Fruit fly (Drosophila melanogaster) whole organism, prepupa: ENCODE results near the gene CG32409.

Experiments
- Blimp-1 ChIP-seq: fragments of 200-800 bp; sonication (Bioruptor generic); optimal IDR thresholded peaks from 3 replicates; lab custom pipeline; 2017; ENCODE audit warnings: missing biosample characterization, missing genetic modification characterization, mild to moderate bottlenecking, moderate library complexity, missing genetic modification reagents
- CG10669 ChIP-seq: fragments of 200-800 bp; sonication (Bioruptor generic); optimal IDR thresholded peaks from 3 replicates; lab custom pipeline; 2018; ENCODE audit warnings: missing biosample characterization, mild to moderate bottlenecking, missing genetic modification characterization, moderate library complexity
- CG11294 ChIP-seq: fragments of 200-800 bp; sonication (Bioruptor generic); IDR thresholded peaks from 2 replicates; pipeline ENCODE4 v1.3.6; 2022; ENCODE audit warnings: missing biosample characterization, missing genetic modification characterization
- CG11762 ChIP-seq: fragments of 200-800 bp; sonication (Bioruptor generic); optimal IDR thresholded peaks from 3 replicates; lab custom pipeline; 2016; ENCODE audit warnings: missing biosample characterization, missing genetic modification characterization; ENCODE audit not compliant: insufficient read depth
- CG11902 ChIP-seq: fragments of 200-800 bp; sonication (Bioruptor generic); optimal IDR thresholded peaks from 3 replicates; lab custom pipeline; 2016; ENCODE audit warnings: missing biosample characterization, missing genetic modification characterization
- CG15336 ChIP-seq: fragments of 200-800 bp; sonication (Bioruptor generic); IDR thresholded peaks from 2 replicates; pipeline ENCODE4 v1.3.6; 2022; ENCODE audit warnings: missing biosample characterization, missing genetic modification characterization
- CG1621 ChIP-seq: fragments of 200-800 bp; sonication (Bioruptor generic); optimal IDR thresholded peaks from 3 replicates; lab custom pipeline; 2018; ENCODE audit warnings: missing biosample characterization, mild to moderate bottlenecking, missing genetic modification characterization
- CG16779 ChIP-seq: fragments of 200-800 bp; sonication (Bioruptor generic); optimal IDR thresholded peaks from 3 replicates; lab custom pipeline; 2017; ENCODE audit warnings: missing biosample characterization, mild to moderate bottlenecking, missing genetic modification characterization
- CG32006 ChIP-seq: fragments of 200-800 bp; sonication (Bioruptor generic); optimal IDR thresholded peaks from 3 replicates; lab custom pipeline; 2017; ENCODE audit warnings: missing biosample characterization, mild to moderate bottlenecking, missing genetic modification characterization
- CG3919 ChIP-seq: fragments of 200-800 bp; sonication (Bioruptor generic); optimal IDR thresholded peaks from 3 replicates; lab custom pipeline; 2016; ENCODE audit warnings: missing biosample characterization, missing genetic modification characterization
- CG6163 ChIP-seq: fragments of 200-800 bp; sonication (Bioruptor generic); IDR thresholded peaks from 3 replicates; pipeline ENCODE4 v1.3.6; 2022; ENCODE audit warnings: missing biosample characterization, missing genetic modification characterization
- CG6276 ChIP-seq: fragments of 200-800 bp; sonication (Bioruptor generic); optimal IDR thresholded peaks from 2 replicates; lab custom pipeline; 2017; ENCODE audit warnings: missing biosample characterization, mild to moderate bottlenecking, missing genetic modification characterization
- CG6792 ChIP-seq: fragments of 200-800 bp; sonication (Bioruptor generic); optimal IDR thresholded peaks from 3 replicates; lab custom pipeline; 2016; ENCODE audit warnings: missing biosample characterization, missing genetic modification characterization
- CG6808 ChIP-seq: fragments of 200-800 bp; sonication (Bioruptor generic); optimal IDR thresholded peaks from 3 replicates; lab custom pipeline; 2017; ENCODE audit warnings: missing biosample characterization, missing genetic modification characterization, mild to moderate bottlenecking, moderate library complexity, missing genetic modification reagents
- CG6854 ChIP-seq: fragments of 200-800 bp; sonication (Bioruptor generic); optimal IDR thresholded peaks from 2 replicates; lab custom pipeline; 2017; ENCODE audit warnings: missing biosample characterization, mild to moderate bottlenecking, missing genetic modification characterization
- CG7368 ChIP-seq: fragments of 200-800 bp; sonication (Bioruptor generic); optimal IDR thresholded peaks from 3 replicates; lab custom pipeline; 2016; ENCODE audit warnings: missing biosample characterization, missing genetic modification characterization
- CG8319 ChIP-seq: fragments of 200-800 bp; sonication (Bioruptor generic); optimal IDR thresholded peaks from 3 replicates; lab custom pipeline; 2016; ENCODE audit warnings: missing biosample characterization, missing genetic modification characterization
- CG9139 ChIP-seq: fragments of 200-800 bp; sonication (Bioruptor generic); optimal IDR thresholded peaks from 3 replicates; lab custom pipeline; 2017; ENCODE audit warnings: missing biosample characterization, mild to moderate bottlenecking, missing genetic modification characterization
- Eip75B ChIP-seq: fragments of 200-800 bp; sonication (Bioruptor generic); optimal IDR thresholded peaks from 3 replicates; lab custom pipeline; 2016; ENCODE audit warnings: missing biosample characterization, missing genetic modification characterization
- Eip78C ChIP-seq: fragments of 200-800 bp; sonication (Bioruptor generic); peaks from one replicate; lab custom pipeline; 2016; ENCODE audit warnings: missing biosample characterization, missing genetic modification characterization
- Eip93F ChIP-seq: fragments of 200-800 bp; sonication (Bioruptor generic); optimal IDR thresholded peaks from 2 replicates; lab custom pipeline; 2016; ENCODE audit warnings: missing biosample characterization, mild to moderate bottlenecking, missing genetic modification characterization
- Ets21C ChIP-seq: fragments of 200-800 bp; sonication (Bioruptor generic); optimal IDR thresholded peaks from 3 replicates; lab custom pipeline; 2016; ENCODE audit warnings: missing biosample characterization, missing genetic modification characterization
- Ets96B ChIP-seq: fragments of 200-800 bp; optimal IDR thresholded peaks from 2 replicates; lab custom pipeline; 2019; ENCODE audit warnings: missing biosample characterization, mild to moderate bottlenecking, missing genetic modification characterization, moderate library complexity
- Gug ChIP-seq: fragments of 200-800 bp; sonication (Bioruptor generic); IDR thresholded peaks from 2 replicates; pipeline ENCODE4 v1.3.6; 2022; ENCODE audit warnings: missing biosample characterization, missing genetic modification characterization
- Hr38 ChIP-seq: sonication (Bioruptor generic); optimal IDR thresholded peaks from 2 replicates; lab custom pipeline; 2016; ENCODE audit warnings: missing biosample characterization, missing genetic modification characterization
- Hr39 ChIP-seq: fragments of 200-800 bp; sonication (Bioruptor generic); optimal IDR thresholded peaks from 2 replicates; lab custom pipeline; 2016; ENCODE audit warnings: missing biosample characterization, missing genetic modification characterization
- Lpt ChIP-seq: fragments of 200-800 bp; sonication (Bioruptor generic); optimal IDR thresholded peaks from 3 replicates; lab custom pipeline; 2016; ENCODE audit warnings: missing biosample characterization, missing genetic modification characterization
- Met ChIP-seq: fragments of 200-800 bp; sonication (Bioruptor generic); optimal IDR thresholded peaks from 3 replicates; lab custom pipeline; 2016; ENCODE audit warnings: missing biosample characterization, missing genetic modification characterization
- OdsH ChIP-seq: fragments of 200-800 bp; sonication (Bioruptor generic); optimal IDR thresholded peaks from 3 replicates; lab custom pipeline; 2016; ENCODE audit warnings: missing biosample characterization, missing genetic modification characterization
- Smox ChIP-seq: fragments of 200-800 bp; sonication (Bioruptor generic); optimal IDR thresholded peaks from 3 replicates; lab custom pipeline; 2016; ENCODE audit warnings: missing biosample characterization, missing genetic modification characterization
- Sox14 ChIP-seq: fragments of 200-800 bp; sonication (Bioruptor generic); optimal IDR thresholded peaks from 3 replicates; lab custom pipeline; 2016; ENCODE audit warnings: missing biosample characterization, missing genetic modification characterization
- acj6 ChIP-seq: fragments of 200-800 bp; sonication (Bioruptor generic); optimal IDR thresholded peaks from 3 replicates; lab custom pipeline; 2016; ENCODE audit warnings: missing biosample characterization, missing genetic modification characterization
- dsx ChIP-seq: fragments of 200-800 bp; optimal IDR thresholded peaks from 3 replicates; lab custom pipeline; 2019; ENCODE audit warnings: missing biosample characterization, mild to moderate bottlenecking, missing genetic modification characterization, moderate library complexity; ENCODE audit not compliant: poor library complexity, severe bottlenecking
- eg ChIP-seq: fragments of 200-800 bp; sonication (Bioruptor generic); IDR thresholded peaks from 3 replicates; pipeline ENCODE4 v1.3.6; 2022; ENCODE audit warnings: missing biosample characterization, missing genetic modification characterization
- esn ChIP-seq: fragments of 200-800 bp; sonication (Bioruptor generic); optimal IDR thresholded peaks from 2 replicates; lab custom pipeline; 2016; ENCODE audit warnings: missing biosample characterization, mild to moderate bottlenecking, missing genetic modification characterization, moderate library complexity
- fkh ChIP-seq: fragments of 200-800 bp; sonication (Bioruptor generic); optimal IDR thresholded peaks from 3 replicates; lab custom pipeline; 2017; ENCODE audit warnings: missing biosample characterization, mild to moderate bottlenecking, missing genetic modification characterization, moderate library complexity
- lz ChIP-seq: fragments of 200-800 bp; sonication (Bioruptor generic); optimal IDR thresholded peaks from 3 replicates; lab custom pipeline; 2016; ENCODE audit warnings: missing biosample characterization, missing genetic modification characterization
- net ChIP-seq: fragments of 200-800 bp; sonication (Bioruptor generic); optimal IDR thresholded peaks from 3 replicates; lab custom pipeline; 2016; ENCODE audit warnings: missing biosample characterization, missing genetic modification characterization
- spab ChIP-seq: fragments of 200-800 bp; sonication (Bioruptor generic); optimal IDR thresholded peaks from 2 replicates; lab custom pipeline; 2017; ENCODE audit warnings: missing biosample characterization, mild to moderate bottlenecking, missing genetic modification characterization, missing genetic modification reagents
- ss ChIP-seq, 2 experiments: fragments of 200-800 bp; sonication (Bioruptor generic); optimal IDR thresholded peaks; 2 replicates in 1 of 2; 3 replicates in 1 of 2; lab custom pipeline; 2017 to 2018; ENCODE audit warnings: mild to moderate bottlenecking in 2 of 2, missing biosample characterization in 2 of 2, missing genetic modification characterization in 2 of 2, moderate library complexity in 1 of 2
- svp ChIP-seq: fragments of 200-800 bp; sonication (Bioruptor generic); peaks from one replicate; lab custom pipeline; 2016; ENCODE audit warnings: missing biosample characterization, missing genetic modification characterization
- topi ChIP-seq: fragments of 200-800 bp; sonication (Bioruptor generic); optimal IDR thresholded peaks from 3 replicates; lab custom pipeline; 2016; ENCODE audit warnings: missing biosample characterization, missing genetic modification characterization
- vri ChIP-seq: fragments of 200-800 bp; sonication (Bioruptor generic); optimal IDR thresholded peaks from 3 replicates; lab custom pipeline; 2016; ENCODE audit warnings: missing biosample characterization, mild to moderate bottlenecking, missing genetic modification characterization

Gene CG32409

dm6 chr3L:5922005-5922685 is 22.8 kb downstream of the CG32409 start, which contains the start of gene CG32407:
Gene CG32407, plus strand, starts transcription at chr3L:5922055.
- no peak for TF ChIP-seq CG6854 (GFP tag; lab: Kevin White, UChicago)
- no peak for TF ChIP-seq dsx (GFP tag; lab: Kevin White, UChicago)
- TF ChIP-seq CG6792 (GFP tag; lab: Kevin White, UChicago): no peak
- TF ChIP-seq CG7368 (GFP tag; lab: Kevin White, UChicago): no peak
- no peak for TF ChIP-seq CG1621 (tag; lab: Kevin White, UChicago)
- TF ChIP-seq Eip78C (GFP tag; lab: Kevin White, UChicago): peak; percentile 61
- TF ChIP-seq Lpt: no peak
- 0 out of 2 replicates have a peak, but pooled peaks have one; percentile 14 for TF ChIP-seq CG15336
- no peak for TF ChIP-seq acj6 (GFP tag; lab: Kevin White, UChicago)
- no peak for TF ChIP-seq Hr39 (GFP tag; lab: Kevin White, UChicago)
- 0 out of 3 replicates have a peak, but pooled peaks have one; percentile 8 for TF ChIP-seq eg
- peak; percentile 83 for TF ChIP-seq vri (GFP tag; lab: Kevin White, UChicago)
- peak; percentile 35 for TF ChIP-seq Sox14
- TF ChIP-seq fkh: peak; percentile 72
- peak; percentile 94 for TF ChIP-seq svp (GFP tag; lab: Kevin White, UChicago)
- TF ChIP-seq CG10669: no peak
- no peak for TF ChIP-seq esn (GFP tag; lab: Kevin White, UChicago)
- no peak for TF ChIP-seq CG6808 (GFP tag; lab: Kevin White, UChicago)
- no peak for TF ChIP-seq Smox (GFP tag; lab: Kevin White, UChicago)
- 0 out of 3 replicates have a peak, but pooled peaks have one; percentile 37 for TF ChIP-seq CG6163 (GFP tag; lab: Robert Waterston, UW)
- TF ChIP-seq CG11762 (GFP tag; lab: Kevin White, UChicago): no peak
- no peak for TF ChIP-seq net (GFP tag; lab: Kevin White, UChicago)
- no peak for TF ChIP-seq topi (GFP tag; lab: Kevin White, UChicago)
- peak; percentile 6 for TF ChIP-seq Met (GFP tag; lab: Kevin White, UChicago)
- TF ChIP-seq CG6276: no peak
- peak; percentile 14 for TF ChIP-seq CG32006 (GFP tag; lab: Kevin White, UChicago)
- TF ChIP-seq CG8319 (GFP tag; lab: Kevin White, UChicago): no peak
- TF ChIP-seq Hr38 (GFP tag; lab: Kevin White, UChicago): no peak
- no peak for TF ChIP-seq CG11294 (GFP tag; lab: Robert Waterston, UW)
- TF ChIP-seq ss (GFP tag; optimal IDR thresholded peaks at IDR 0.05; lab: Kevin White, UChicago): peak in 1 of 2 experiments; percentile 3
- no peak for TF ChIP-seq Ets96B (tag; lab: Kevin White, UChicago)
- peak; percentile 18 for TF ChIP-seq CG3919 (GFP tag; lab: Kevin White, UChicago)
- TF ChIP-seq Eip93F (GFP tag; lab: Kevin White, UChicago): no peak

- TF ChIP-seq acj6 (GFP tag; lab: Kevin White, UChicago): no peak
- no peak for TF ChIP-seq Blimp-1
- no peak for TF ChIP-seq CG9139 (GFP tag; lab: Kevin White, UChicago)
- no peak for TF ChIP-seq Met (GFP tag; lab: Kevin White, UChicago)
- no peak for TF ChIP-seq CG6854 (GFP tag; lab: Kevin White, UChicago)
- TF ChIP-seq CG11762 (GFP tag; lab: Kevin White, UChicago): no peak
- no peak for TF ChIP-seq CG16779
- no peak for TF ChIP-seq CG11902
- no peak for TF ChIP-seq Ets21C (GFP tag; lab: Kevin White, UChicago)
- TF ChIP-seq spab: no peak
- no peak for TF ChIP-seq Eip75B (GFP tag; lab: Kevin White, UChicago)
- no peak for TF ChIP-seq CG1621 (tag; lab: Kevin White, UChicago)
- no peak for TF ChIP-seq CG10669
- no peak for TF ChIP-seq lz (GFP tag; lab: Kevin White, UChicago)
- no peak for TF ChIP-seq Hr38 (GFP tag; lab: Kevin White, UChicago)
- no peak for TF ChIP-seq Eip78C (GFP tag; lab: Kevin White, UChicago)
- TF ChIP-seq Gug: no peak
- TF ChIP-seq OdsH: no peak
- TF ChIP-seq eg: no peak
- TF ChIP-seq Ets96B (tag; lab: Kevin White, UChicago): no peak
These were observed 24.4 kb downstream of the CG32409 start, which contains the start of gene CG33523 for dm6 chr3L:5923646-5924122. Gene CG33523, plus strand, starts transcription at chr3L:5923862.
